Worm (Caenorhabditis elegans): Measurements from ENCODE around the gene C02G6.2.

ce11 chrV:5865085-5865484 lies 6.8 kb upstream of the C02G6.2 start, which contains the start of gene F26F12.5:
- no peak for TF ChIP-seq dao-5 (tag; optimal IDR thresholded peaks at IDR 0.05)
- no peak for TF ChIP-seq him-1 (tag; optimal IDR thresholded peaks at IDR 0.05)
- no peak for TF ChIP-seq W03F9.2 (tag; optimal IDR thresholded peaks at IDR 0.05)
